Fruit fly (Drosophila melanogaster) whole organism, embryonic: ENCODE results near the gene CG6067.

Source experiments
- B-H1 ChIP-seq: fragments of 200-800 bp; sonication (Bioruptor generic); IDR thresholded peaks from 3 replicates; pipeline ENCODE4 v1.3.6; 2022; ENCODE audit warnings: missing biosample characterization, missing genetic modification characterization
- Bgb ChIP-seq: fragments of 200-800 bp; sonication (Bioruptor generic); IDR thresholded peaks from 2 replicates; pipeline ENCODE4 v1.3.6; 2022; ENCODE audit warnings: missing biosample characterization, missing genetic modification characterization; ENCODE audit not compliant: partially characterized antibody
- CG10274 ChIP-seq: fragments of 200-800 bp; sonication (Bioruptor generic); optimal IDR thresholded peaks from 3 replicates; lab custom pipeline; 2017; ENCODE audit warnings: missing biosample characterization, mild to moderate bottlenecking, missing genetic modification characterization
- CG11695 ChIP-seq: fragments of 200-800 bp; sonication (Bioruptor generic); IDR thresholded peaks from 3 replicates; pipeline ENCODE4 v1.3.6; 2022; ENCODE audit warnings: missing biosample characterization, missing genetic modification characterization
- CG12155 ChIP-seq: fragments of 200-800 bp; sonication (Bioruptor generic); optimal IDR thresholded peaks from 3 replicates; lab custom pipeline; 2016; ENCODE audit warnings: missing biosample characterization, missing genetic modification characterization
- CG12744 ChIP-seq: fragments of 200-800 bp; sonication (Bioruptor generic); optimal IDR thresholded peaks from 2 replicates; lab custom pipeline; 2016; ENCODE audit warnings: missing biosample characterization, missing genetic modification characterization
- CG13123 ChIP-seq: fragments of 200-800 bp; sonication (Bioruptor generic); optimal IDR thresholded peaks from 2 replicates; lab custom pipeline; 2016; ENCODE audit warnings: missing biosample characterization, missing genetic modification characterization
- CG13775 ChIP-seq: fragments of 200-800 bp; sonication (Bioruptor generic); optimal IDR thresholded peaks from 3 replicates; lab custom pipeline; 2017; ENCODE audit warnings: missing biosample characterization, mild to moderate bottlenecking, missing genetic modification characterization
- CG14441 ChIP-seq: fragments of 200-800 bp; sonication (Bioruptor generic); IDR thresholded peaks from 2 replicates; pipeline ENCODE4 v1.3.6; 2022; ENCODE audit warnings: missing biosample characterization, missing genetic modification characterization
- CG14667 ChIP-seq: fragments of 200-800 bp; sonication (Bioruptor generic); IDR thresholded peaks from 2 replicates; pipeline ENCODE4 v1.3.6; 2022; ENCODE audit warnings: missing biosample characterization, missing genetic modification characterization
- CG15011 ChIP-seq: fragments of 200-800 bp; sonication (Bioruptor generic); optimal IDR thresholded peaks from 3 replicates; lab custom pipeline; 2018; ENCODE audit warnings: missing biosample characterization, mild to moderate bottlenecking, missing genetic modification characterization
- CG17186 ChIP-seq: fragments of 200-800 bp; sonication (Bioruptor generic); optimal IDR thresholded peaks from 3 replicates; lab custom pipeline; 2017; ENCODE audit warnings: missing biosample characterization, missing genetic modification reagents, missing genetic modification characterization
- CG17568 ChIP-seq: fragments of 200-800 bp; sonication (Bioruptor generic); optimal IDR thresholded peaks from 2 replicates; lab custom pipeline; 2018; ENCODE audit warnings: missing biosample characterization, mild to moderate bottlenecking, missing genetic modification characterization, moderate library complexity
- CG17612 ChIP-seq: fragments of 200-800 bp; sonication (Bioruptor generic); IDR thresholded peaks from 2 replicates; pipeline ENCODE4 v1.3.6; 2022; ENCODE audit warnings: missing biosample characterization, missing genetic modification characterization
- CG1832 ChIP-seq: fragments of 200-800 bp; sonication (Bioruptor generic); optimal IDR thresholded peaks from 2 replicates; lab custom pipeline; 2017; ENCODE audit warnings: missing biosample characterization, mild to moderate bottlenecking, missing genetic modification characterization, inconsistent platforms
- CG18764 ChIP-seq: fragments of 200-800 bp; sonication (Bioruptor generic); optimal IDR thresholded peaks from 3 replicates; lab custom pipeline; 2016; ENCODE audit warnings: missing biosample characterization, missing genetic modification characterization
- CG31388 ChIP-seq: fragments of 200-800 bp; sonication (Bioruptor generic); optimal IDR thresholded peaks from 2 replicates; lab custom pipeline; 2016; ENCODE audit warnings: missing biosample characterization, missing genetic modification characterization
- CG32532 ChIP-seq: fragments of 200-800 bp; sonication (Bioruptor generic); IDR thresholded peaks from 2 replicates; pipeline ENCODE4 v1.3.6; 2022; ENCODE audit warnings: missing biosample characterization, missing genetic modification characterization
- CG32772 ChIP-seq: fragments of 200-800 bp; sonication (Bioruptor generic); IDR thresholded peaks from 2 replicates; pipeline ENCODE4 v1.3.6; 2022; ENCODE audit warnings: missing biosample characterization, missing genetic modification characterization
- CG34376 ChIP-seq: fragments of 200-800 bp; sonication (Bioruptor generic); optimal IDR thresholded peaks from 2 replicates; lab custom pipeline; 2018; ENCODE audit warnings: missing biosample characterization, mild to moderate bottlenecking, missing genetic modification characterization
- CG42726 ChIP-seq: fragments of 200-800 bp; sonication (Bioruptor generic); IDR thresholded peaks from 2 replicates; pipeline ENCODE4 v1.3.6; 2022; ENCODE audit warnings: missing biosample characterization, missing genetic modification characterization; ENCODE audit not compliant: partially characterized antibody
- CG4328 ChIP-seq: fragments of 200-800 bp; sonication (Bioruptor generic); optimal IDR thresholded peaks from 3 replicates; lab custom pipeline; 2017; ENCODE audit warnings: missing biosample characterization, missing genetic modification reagents, missing genetic modification characterization
- CG6254 ChIP-seq: fragments of 200-800 bp; sonication (Bioruptor generic); optimal IDR thresholded peaks from 3 replicates; lab custom pipeline; 2017; ENCODE audit warnings: mild to moderate bottlenecking, missing biosample characterization, missing genetic modification reagents, missing genetic modification characterization
- CG7963 ChIP-seq: fragments of 200-800 bp; sonication (Bioruptor generic); IDR thresholded peaks from 3 replicates; pipeline ENCODE4 v1.3.6; 2022; ENCODE audit warnings: missing biosample characterization, missing genetic modification characterization; ENCODE audit not compliant: partially characterized antibody
- CG8089 ChIP-seq: fragments of 200-800 bp; sonication (Bioruptor generic); optimal IDR thresholded peaks from 3 replicates; lab custom pipeline; 2016; ENCODE audit warnings: missing biosample characterization, missing genetic modification characterization
- CG8944 ChIP-seq: fragments of 200-800 bp; sonication (Bioruptor generic); optimal IDR thresholded peaks from 3 replicates; lab custom pipeline; 2016; ENCODE audit warnings: missing biosample characterization, missing genetic modification characterization
- CG9609 ChIP-seq: fragments of 200-800 bp; sonication (Bioruptor generic); optimal IDR thresholded peaks from 3 replicates; lab custom pipeline; 2016; ENCODE audit warnings: missing biosample characterization, missing genetic modification characterization
- Dek ChIP-seq: fragments of 200-800 bp; sonication (Bioruptor generic); optimal IDR thresholded peaks from 3 replicates; lab custom pipeline; 2019; ENCODE audit warnings: missing biosample characterization, mild to moderate bottlenecking, missing genetic modification characterization, moderate library complexity
- Hsf ChIP-seq: fragments of 200-800 bp; sonication (Bioruptor generic); optimal IDR thresholded peaks from 3 replicates; lab custom pipeline; 2016; ENCODE audit warnings: missing biosample characterization, missing genetic modification characterization
- Med ChIP-seq: fragments of 200-800 bp; sonication (Bioruptor generic); peaks from one replicate; lab custom pipeline; 2016; ENCODE audit warnings: missing biosample characterization, missing genetic modification characterization, mild to moderate bottlenecking, inconsistent platforms, moderate library complexity
- Poxn ChIP-seq: fragments of 200-800 bp; sonication (Bioruptor generic); IDR thresholded peaks from 2 replicates; pipeline ENCODE4 v1.3.6; 2022; ENCODE audit warnings: missing biosample characterization, missing genetic modification characterization
- az2 ChIP-seq: fragments of 200-800 bp; sonication (Bioruptor generic); optimal IDR thresholded peaks from 3 replicates; lab custom pipeline; 2016; ENCODE audit warnings: missing biosample characterization, missing genetic modification characterization
- bab2 ChIP-seq: fragments of 200-800 bp; sonication (Bioruptor generic); optimal IDR thresholded peaks from 2 replicates; lab custom pipeline; 2016; ENCODE audit warnings: missing biosample characterization, missing genetic modification characterization
- ci ChIP-seq: fragments of 200-800 bp; sonication (Bioruptor generic); IDR thresholded peaks from 3 replicates; pipeline ENCODE4 v1.3.6; 2022; ENCODE audit warnings: missing biosample characterization, missing genetic modification characterization
- esg ChIP-seq: fragments of 200-800 bp; sonication (Bioruptor generic); conservative IDR thresholded peaks from 2 replicates; pipeline ENCODE4 v1.3.6; 2022; ENCODE audit warnings: missing biosample characterization, missing genetic modification characterization
- fd96Cb ChIP-seq: fragments of 200-800 bp; sonication (Bioruptor generic); optimal IDR thresholded peaks from 2 replicates; lab custom pipeline; 2018; ENCODE audit warnings: missing biosample characterization, mild to moderate bottlenecking, missing genetic modification characterization, moderate library complexity
- gfzf ChIP-seq: fragments of 200-800 bp; sonication (Bioruptor generic); optimal IDR thresholded peaks from 2 replicates; lab custom pipeline; 2016; ENCODE audit warnings: missing biosample characterization, mild to moderate bottlenecking, missing genetic modification characterization, moderate library complexity
- gro ChIP-seq: fragments of 200-800 bp; sonication (Bioruptor generic); optimal IDR thresholded peaks from 2 replicates; lab custom pipeline; 2016; ENCODE audit warnings: missing biosample characterization, missing genetic modification characterization
- gsb ChIP-seq: fragments of 200-800 bp; sonication (Bioruptor generic); IDR thresholded peaks from 2 replicates; pipeline ENCODE4 v1.3.6; 2022; ENCODE audit warnings: missing biosample characterization, missing genetic modification characterization
- gt ChIP-seq: fragments of 200-800 bp; sonication (Bioruptor generic); IDR thresholded peaks from 2 replicates; pipeline ENCODE4 v1.3.6; 2022; ENCODE audit warnings: missing biosample characterization, missing genetic modification characterization
- hkb ChIP-seq, 2 experiments: fragments of 200-800 bp in 1 of 2; fragments of >200 bp in 1 of 2; sonication (Bioruptor generic) in 1 of 2; IDR thresholded peaks in 1 of 2; optimal IDR thresholded peaks in 1 of 2; 2 replicates each; pipeline versions ENCODE4 v1.3.6 to Lab custom; 2017 to 2022; ENCODE audit warnings: missing biosample characterization in 1 of 2, missing genetic modification characterization in 1 of 2
- hth ChIP-seq: fragments of >200 bp; optimal IDR thresholded peaks from 2 replicates; lab custom pipeline; 2017; ENCODE audit warnings: inconsistent platforms
- kah ChIP-seq: fragments of 200-800 bp; sonication (Bioruptor generic); optimal IDR thresholded peaks from 2 replicates; lab custom pipeline; 2018; ENCODE audit warnings: missing biosample characterization, mild to moderate bottlenecking, missing genetic modification characterization
- lmd ChIP-seq: fragments of 200-800 bp; sonication (Bioruptor generic); IDR thresholded peaks from 2 replicates; pipeline ENCODE4 v1.3.6; 2022; ENCODE audit warnings: missing biosample characterization, missing genetic modification characterization
- pan ChIP-seq, 4 experiments: fragments of >200 bp in 3 of 4; fragments of 200-800 bp in 1 of 4; sonication (Bioruptor generic) in 1 of 4; optimal IDR thresholded peaks in 3 of 4; IDR thresholded peaks in 1 of 4; 2 replicates each; pipeline versions ENCODE4 v1.3.6 to Lab custom; 2017 to 2022; ENCODE audit warnings: missing biosample characterization in 2 of 4, missing genetic modification characterization in 2 of 4, mixed read lengths in 1 of 4
- pb ChIP-seq: fragments of 200-800 bp; sonication (Bioruptor generic); optimal IDR thresholded peaks from 3 replicates; lab custom pipeline; 2016; ENCODE audit warnings: missing biosample characterization, missing genetic modification characterization
- pzg ChIP-seq: fragments of 200-800 bp; sonication (Bioruptor generic); optimal IDR thresholded peaks from 3 replicates; lab custom pipeline; 2018; ENCODE audit warnings: missing biosample characterization, mild to moderate bottlenecking, missing genetic modification characterization, moderate library complexity
- sqz ChIP-seq: fragments of 200-800 bp; sonication (Bioruptor generic); optimal IDR thresholded peaks from 3 replicates; lab custom pipeline; 2018; ENCODE audit warnings: missing biosample characterization, mild to moderate bottlenecking, missing genetic modification characterization
- usp ChIP-seq: fragments of >200 bp; optimal IDR thresholded peaks from 2 replicates; lab custom pipeline; 2017; ENCODE audit warnings: missing biosample characterization, missing genetic modification characterization
- wor ChIP-seq: fragments of 200-800 bp; sonication (Bioruptor generic); IDR thresholded peaks from 2 replicates; pipeline ENCODE4 v1.3.6; 2022; ENCODE audit warnings: missing biosample characterization, missing genetic modification characterization
- zf30C ChIP-seq: fragments of 200-800 bp; sonication (Bioruptor generic); optimal IDR thresholded peaks from 3 replicates; lab custom pipeline; 2018; ENCODE audit warnings: missing biosample characterization, mild to moderate bottlenecking, missing genetic modification characterization
- zfh2 ChIP-seq: fragments of 200-800 bp; sonication (Bioruptor generic); optimal IDR thresholded peaks from 2 replicates; lab custom pipeline; 2016; ENCODE audit warnings: missing biosample characterization, missing genetic modification characterization

The CG6067 gene

dm6 chrX:5941824-5942223, 13.6 kb upstream of the CG6067 start (continued):
- TF ChIP-seq CG12744 (GFP tag; lab: Kevin White, UChicago) (no peak), CG10274 (no peak), az2 (GFP tag; lab: Kevin White, UChicago) (no peak), fd96Cb (tag; lab: Kevin White, UChicago) (no peak), CG18764 (GFP tag; lab: Kevin White, UChicago) (no peak), CG14667 (GFP tag; lab: Robert Waterston, UW) (no peak), CG14441 (GFP tag; lab: Robert Waterston, UW) (no peak), CG8089 (no peak), CG4328 (GFP tag; lab: Kevin White, UChicago) (no peak), Dek (tag; lab: Kevin White, UChicago) (no peak), Med (no peak), CG42726 (GFP tag; lab: Robert Waterston, UW) (peak; percentile 23; the same call in 1 of the 2 replicates), usp (GFP tag; lab: Kevin White, UChicago) (no peak), CG15011 (GFP tag; lab: Kevin White, UChicago) (no peak), CG12155 (GFP tag; lab: Kevin White, UChicago) (no peak), CG1832 (GFP tag; lab: Kevin White, UChicago) (no peak), hth (lab: Kevin White, UChicago) (no peak), CG17612 (GFP tag; lab: Robert Waterston, UW) (no peak), CG32772 (no peak), CG7963 (GFP tag; lab: Robert Waterston, UW) (peak; percentile 55; the same call in 2 of the 3 replicates), sqz (GFP tag; lab: Kevin White, UChicago) (no peak), gfzf (no peak), CG31388 (GFP tag; lab: Kevin White, UChicago) (no peak), CG32532 (GFP tag; lab: Robert Waterston, UW) (no peak), CG13775 (GFP tag; lab: Kevin White, UChicago) (no peak), wor (GFP tag; lab: Robert Waterston, UW) (no peak), gt (GFP tag; lab: Robert Waterston, UW) (no peak), CG8944 (GFP tag; lab: Kevin White, UChicago) (no peak), CG11695 (GFP tag; lab: Robert Waterston, UW) (no peak), Hsf (no peak), gro (GFP tag; lab: Kevin White, UChicago) (no peak), lmd (GFP tag; lab: Robert Waterston, UW) (no peak), gsb (GFP tag; lab: Robert Waterston, UW) (no peak), CG17186 (GFP tag; lab: Kevin White, UChicago) (no peak), pb (GFP tag; lab: Kevin White, UChicago) (no peak), CG34376 (GFP tag; lab: Kevin White, UChicago) (no peak), zf30C (GFP tag; lab: Kevin White, UChicago) (no peak), CG13123 (GFP tag; lab: Kevin White, UChicago) (no peak), pzg (GFP tag; lab: Kevin White, UChicago) (peak; percentile 27), hkb (optimal IDR thresholded peaks at IDR 0.05; lab: Kevin White, UChicago) (no peak), hkb (GFP tag; IDR thresholded peaks at IDR 0.05; lab: Robert Waterston, UW) (no peak), CG17568 (GFP tag; lab: Kevin White, UChicago) (no peak), B-H1 (GFP tag; lab: Robert Waterston, UW) (no peak), kah (GFP tag; lab: Kevin White, UChicago) (no peak), CG9609 (GFP tag; lab: Kevin White, UChicago) (no peak), pan (optimal IDR thresholded peaks at IDR 0.05; lab: Kevin White, UChicago) (no peak), pan (GFP tag; optimal IDR thresholded peaks at IDR 0.05 in 1 of 2, IDR thresholded peaks at IDR 0.05 in 1 of 2) (no peak), Bgb (peak; percentile 68), ci (GFP tag; lab: Robert Waterston, UW) (no peak), CG6254 (GFP tag; lab: Kevin White, UChicago) (no peak), esg (GFP tag; lab: Robert Waterston, UW) (no peak), Poxn (no peak), zfh2 (no peak), bab2 (no peak)
